Fruit fly (Drosophila melanogaster): ENCODE results near the gene yellow-h.

yellow-h gene

DNA sequence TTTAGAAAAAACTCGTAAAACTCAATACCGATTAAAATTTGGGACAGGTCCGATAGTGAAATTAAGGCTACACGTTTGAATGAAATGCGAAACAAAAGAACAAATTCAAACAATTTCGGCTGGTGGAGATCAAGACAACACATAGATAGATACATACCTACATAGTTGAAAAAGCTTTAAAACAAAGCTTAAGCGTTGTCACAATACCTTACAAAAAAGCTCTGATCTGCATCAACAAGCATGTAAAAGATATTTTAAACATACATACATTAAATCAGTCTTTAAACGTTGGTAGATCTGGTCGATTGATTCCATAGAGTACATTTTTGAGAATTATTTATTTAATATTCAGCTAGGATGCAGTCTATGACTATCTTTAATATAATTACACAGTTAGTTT is at the start of gene yellow-h, which contains the start of gene CG31999:
yellow-h (plus strand) TSS at position 275 of the 400 bp plus-strand sequence.
CG31999 (minus strand) TSS at position 101 of the 400 bp plus-strand sequence.
- TF ChIP-seq CG17801 (GFP tag; optimal IDR thresholded peaks at IDR 0.05; ENCODE audit: partially characterized antibody): no peak

DNA sequence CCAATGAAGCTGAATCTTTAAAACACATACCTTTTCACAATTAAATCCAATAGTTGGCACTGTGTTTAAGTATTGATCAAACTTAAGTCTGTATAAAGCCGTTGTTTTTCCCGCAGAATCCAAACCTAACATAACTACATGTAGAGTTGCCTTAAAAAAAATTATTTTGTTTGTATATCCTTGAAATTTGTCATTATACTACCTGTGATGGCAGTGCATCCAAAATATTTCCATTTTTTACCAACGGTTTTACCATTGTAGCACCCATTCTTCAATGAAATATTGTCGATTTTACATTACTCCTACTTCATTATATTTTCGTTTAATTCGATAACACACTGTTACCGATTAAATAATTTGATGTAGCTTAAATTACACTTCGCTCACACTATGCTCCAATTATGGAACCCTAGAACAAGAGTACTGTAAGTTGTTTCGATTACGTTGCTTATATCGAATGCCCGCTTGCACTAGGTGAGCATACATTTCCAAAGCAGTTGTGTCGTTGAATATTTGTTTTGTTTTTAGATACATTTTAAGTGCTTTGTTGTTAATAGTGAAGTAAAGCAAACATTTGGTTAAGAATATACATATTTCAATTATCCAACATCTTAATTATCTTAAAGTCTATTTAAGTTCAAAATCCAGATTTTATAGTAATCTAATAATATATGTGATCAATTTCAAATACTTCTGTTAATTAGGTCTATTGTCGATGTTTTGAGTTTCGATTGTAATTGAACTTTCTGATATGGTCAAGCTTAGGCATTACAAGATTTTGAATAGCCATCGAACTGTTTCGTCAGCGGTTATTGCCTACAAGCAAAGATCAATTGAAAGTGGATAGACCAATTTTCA is 48.4 kb upstream of the yellow-h start, which contains the start of gene Arl4:
Arl4 (minus strand) TSS at position 328 of the 858 bp plus-strand sequence.
- peak; percentile 3 for TF ChIP-seq CG17801 (GFP tag; optimal IDR thresholded peaks at IDR 0.05; ENCODE audit: partially characterized antibody)

DNA sequence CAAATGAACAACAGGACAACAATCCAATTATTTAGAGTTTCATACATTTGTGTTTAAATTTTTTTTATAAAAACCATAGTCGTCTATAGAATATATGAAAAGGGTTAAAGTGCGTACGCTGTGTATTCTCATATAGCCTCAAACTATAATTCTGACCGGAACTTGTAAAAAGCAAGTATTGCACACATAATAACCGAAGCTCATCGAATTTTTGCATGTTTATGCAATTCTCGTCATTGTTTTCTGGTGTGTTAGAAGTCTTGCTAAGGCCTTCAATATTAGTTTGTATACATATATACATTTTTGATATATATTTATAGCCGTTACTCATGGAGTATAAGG is 47.8 kb upstream of the yellow-h start:
- TF ChIP-seq CG17801 (GFP tag; optimal IDR thresholded peaks at IDR 0.05; ENCODE audit: partially characterized antibody): no peak

DNA sequence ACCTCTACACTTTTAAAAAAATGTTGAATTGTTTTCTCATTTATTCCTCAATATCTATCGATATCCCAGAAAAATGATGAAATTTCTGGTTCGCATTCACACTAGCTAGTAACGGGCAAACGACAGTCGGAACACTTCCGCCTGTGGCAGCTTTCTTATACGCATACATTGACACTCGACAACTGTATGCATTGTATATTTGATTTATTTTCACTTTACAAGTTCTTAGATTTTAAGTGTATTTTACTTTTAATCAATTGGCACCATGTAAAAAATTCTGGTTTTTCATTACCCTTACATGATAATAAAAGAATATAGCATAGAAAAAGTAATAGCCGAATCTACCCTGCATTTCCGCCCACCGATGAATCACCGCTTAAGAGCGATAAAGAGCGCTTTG is 46.9 kb upstream of the yellow-h start:
- TF ChIP-seq CG17801 (GFP tag; optimal IDR thresholded peaks at IDR 0.05; ENCODE audit: partially characterized antibody): no peak

DNA sequence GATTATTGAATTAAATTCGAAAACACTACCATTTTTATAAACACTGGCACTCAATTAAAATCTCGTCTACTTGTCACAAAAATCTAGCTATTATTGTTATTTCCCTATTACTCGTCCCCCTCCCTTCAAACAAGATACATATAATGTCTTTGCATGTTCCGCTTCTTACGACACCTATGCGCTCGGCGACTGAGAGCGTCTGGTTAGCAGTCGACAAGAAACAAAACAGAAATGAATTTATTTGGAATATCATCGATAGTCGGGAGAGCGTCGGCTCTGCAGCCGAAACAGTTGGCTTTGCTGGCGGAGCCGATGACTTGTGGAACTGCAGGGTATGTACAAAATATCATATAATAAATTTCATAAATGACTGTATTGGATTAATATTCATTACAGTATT is 46.1 kb upstream of the yellow-h start:
- TF ChIP-seq CG17801 (GFP tag; optimal IDR thresholded peaks at IDR 0.05; ENCODE audit: partially characterized antibody): no peak

DNA sequence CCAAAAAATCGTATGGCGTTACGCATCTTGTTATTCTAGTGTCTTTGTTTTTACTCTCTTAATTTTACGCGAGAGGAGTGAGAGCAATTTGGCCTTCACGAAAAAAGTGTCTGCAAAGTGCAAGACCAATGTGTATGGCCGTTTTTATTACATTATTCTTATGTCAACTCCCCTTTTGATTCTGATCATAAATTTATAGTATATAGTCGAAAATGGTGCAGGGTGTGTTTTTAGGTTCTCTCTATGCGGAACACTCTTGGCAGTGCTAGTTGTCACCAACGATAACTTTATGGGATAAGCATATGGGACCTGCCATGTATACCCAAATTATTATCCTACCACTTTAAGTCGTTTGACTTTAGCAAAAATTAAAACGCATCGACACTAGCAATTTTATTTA is 44.0 kb upstream of the yellow-h start:
- no peak for TF ChIP-seq CG17801 (GFP tag; optimal IDR thresholded peaks at IDR 0.05; ENCODE audit: partially characterized antibody)

DNA sequence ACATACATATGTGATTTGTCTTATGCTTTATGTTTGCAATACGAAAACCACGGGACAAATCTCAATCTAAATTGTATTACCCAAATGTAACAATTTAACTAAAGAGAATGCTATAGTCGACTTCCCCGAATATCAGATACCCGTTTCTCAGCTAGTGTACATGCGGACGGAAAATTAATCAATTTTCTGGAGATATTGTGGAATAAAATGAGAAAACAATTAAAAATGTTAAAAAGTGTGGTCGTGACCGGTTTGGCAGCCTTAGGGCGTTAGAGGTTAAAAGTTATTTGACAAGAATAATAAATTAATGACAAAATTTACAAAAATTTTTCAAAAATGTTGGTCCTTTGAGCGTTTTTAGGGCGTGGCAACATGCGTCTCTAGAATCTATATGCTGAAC is 35.2 kb upstream of the yellow-h start:
- no peak for TF ChIP-seq CG17801 (GFP tag; optimal IDR thresholded peaks at IDR 0.05; ENCODE audit: partially characterized antibody)

DNA sequence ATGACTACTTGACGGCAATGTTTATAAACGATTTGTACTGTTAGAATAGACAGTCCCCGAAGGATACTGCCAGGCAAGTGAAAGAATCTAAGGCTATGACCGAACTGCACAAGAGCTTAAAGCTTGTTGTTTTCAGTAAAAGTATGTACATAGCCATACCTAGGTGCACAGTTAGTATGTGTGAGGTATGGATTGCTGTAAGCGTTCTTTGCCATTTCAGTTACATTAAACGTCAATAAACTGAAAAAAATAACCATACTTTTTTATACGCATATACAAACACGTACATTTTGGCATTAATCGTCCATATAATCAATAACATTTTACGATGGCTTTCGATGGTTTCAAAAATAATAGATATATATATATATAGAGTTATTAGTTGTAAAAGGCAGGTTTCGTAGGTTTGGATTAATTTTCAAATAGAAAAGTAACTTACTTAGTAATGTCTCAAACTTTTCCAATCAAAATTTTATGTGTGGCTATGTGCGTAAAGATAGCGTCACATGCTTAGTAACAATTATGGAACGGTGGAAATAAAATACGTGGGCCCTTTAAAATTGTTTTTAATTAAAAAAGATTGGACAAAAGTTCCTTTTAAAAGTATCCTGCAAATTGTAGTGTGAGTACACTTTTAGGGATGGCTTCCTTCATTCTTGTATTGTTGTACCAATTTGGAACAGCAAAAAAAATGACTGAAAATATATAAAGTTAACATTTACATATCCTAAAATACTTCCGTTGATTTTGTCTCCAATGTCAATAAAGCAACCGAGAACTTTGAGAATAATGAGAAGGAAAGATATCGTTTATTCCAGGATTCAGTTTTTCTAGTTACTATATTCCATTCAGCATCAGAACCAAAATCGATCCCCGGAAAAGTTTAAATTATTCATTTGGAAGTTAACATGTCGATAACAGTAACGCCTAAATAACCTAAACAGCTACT is 34.1 kb upstream of the yellow-h start, which contains the start of gene Abcd1:
Abcd1 (minus strand) TSS at position 444 of the 949 bp plus-strand sequence.
- peak; percentile 47 for TF ChIP-seq CG17801 (GFP tag; optimal IDR thresholded peaks at IDR 0.05; ENCODE audit: partially characterized antibody)

DNA sequence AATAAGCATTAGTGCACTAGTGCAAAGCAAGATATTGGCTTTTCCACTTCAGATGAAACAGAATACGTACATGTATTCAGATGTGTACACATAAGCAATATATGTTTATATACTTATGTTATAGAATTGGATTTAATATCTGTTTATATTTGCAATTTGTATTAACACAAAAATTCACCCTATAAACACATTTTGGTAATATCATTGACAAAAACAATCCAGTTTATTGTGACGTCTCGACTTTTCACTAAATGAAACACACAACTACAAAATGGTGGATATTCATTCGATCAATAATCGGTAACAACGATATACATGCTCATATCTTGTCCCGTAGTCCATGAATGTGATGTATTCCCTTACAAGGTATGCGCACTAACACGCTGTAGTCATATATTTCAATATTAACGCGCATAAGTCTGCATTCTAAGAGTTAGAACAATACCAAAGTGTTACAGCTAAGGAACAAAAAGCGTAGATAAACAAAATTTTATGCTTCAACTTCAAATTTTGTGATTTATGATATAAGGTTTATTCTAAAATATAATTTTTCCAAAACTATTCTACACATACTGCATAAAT is 22.0 kb upstream of the yellow-h start, which contains the start of gene CG31998:
CG31998 (minus strand) TSS at position 275 of the 582 bp plus-strand sequence.
- peak; percentile 22 for TF ChIP-seq CG17801 (GFP tag; optimal IDR thresholded peaks at IDR 0.05; ENCODE audit: partially characterized antibody)

DNA sequence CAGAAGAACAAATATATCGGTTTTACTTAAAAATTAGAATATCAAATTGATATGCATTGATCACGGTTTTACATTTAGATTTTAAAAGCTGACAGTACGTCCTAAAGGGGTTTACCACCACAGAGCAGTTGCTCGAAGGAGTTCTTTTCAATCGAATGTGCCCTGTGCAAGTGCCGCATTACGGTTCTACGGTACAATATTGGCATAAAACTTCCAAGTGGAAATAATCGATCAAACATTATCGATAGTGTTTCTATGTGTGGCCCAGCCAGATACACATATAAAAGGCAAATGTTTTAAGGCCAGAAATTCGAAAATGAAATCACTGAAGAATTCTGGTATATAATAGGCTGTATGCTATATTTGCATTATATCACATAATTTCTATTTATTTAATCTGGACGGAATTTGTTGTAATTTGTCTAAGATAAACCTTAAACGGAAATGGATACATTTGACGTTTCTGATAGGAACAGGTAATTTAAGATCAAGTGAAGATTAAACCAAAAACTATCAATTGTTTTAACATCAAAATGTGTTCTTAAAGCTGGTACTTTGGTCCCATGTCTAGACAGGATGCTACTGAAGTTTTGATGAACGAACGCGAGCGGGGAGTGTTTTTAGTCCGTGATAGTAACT is 17.6 kb upstream of the yellow-h start, which contains the start of gene Crk:
Crk (plus strand) TSS at position 214 of the 639 bp plus-strand sequence.
- no peak for TF ChIP-seq CG17801 (GFP tag; optimal IDR thresholded peaks at IDR 0.05; ENCODE audit: partially characterized antibody)

DNA sequence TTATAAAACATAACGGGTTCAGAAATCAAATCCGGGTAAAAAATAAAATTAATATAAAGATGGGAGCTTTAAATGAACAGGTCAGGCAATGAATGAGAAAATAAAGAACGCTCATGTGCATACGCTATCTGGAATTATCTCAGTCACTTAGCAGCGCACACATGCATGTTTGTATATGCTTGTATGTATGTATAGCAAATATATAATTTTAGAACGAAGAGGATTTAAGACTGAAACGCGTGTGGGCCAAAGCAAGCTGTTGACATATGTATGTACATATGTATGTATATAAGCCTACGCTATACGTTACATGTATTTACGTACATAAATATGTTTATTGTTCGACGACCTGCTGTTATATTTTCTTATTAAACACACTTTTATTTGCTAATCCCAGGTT is 1.9 kb upstream of the yellow-h start:
- no peak for TF ChIP-seq CG17801 (GFP tag; optimal IDR thresholded peaks at IDR 0.05; ENCODE audit: partially characterized antibody)

DNA sequence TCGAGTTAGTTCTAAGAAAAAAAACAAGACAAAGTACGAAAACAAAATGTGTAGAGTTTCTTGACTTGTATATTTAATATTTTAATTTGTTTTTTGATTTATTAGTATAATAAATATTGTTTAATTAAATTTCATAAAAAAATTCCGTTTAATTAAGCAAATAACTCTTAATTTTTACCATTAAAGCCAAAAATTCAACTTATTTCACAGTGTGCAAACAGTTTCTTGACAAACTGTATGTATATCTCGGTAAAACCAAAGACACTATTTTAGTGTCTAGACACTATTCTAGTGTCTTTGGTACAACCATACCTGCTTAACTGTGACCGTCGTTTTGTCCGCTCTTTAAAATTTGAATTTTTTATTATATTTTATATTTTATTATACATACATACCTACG is 971 bp upstream of the yellow-h start:
- no peak for TF ChIP-seq CG17801 (GFP tag; optimal IDR thresholded peaks at IDR 0.05; ENCODE audit: partially characterized antibody)

DNA sequence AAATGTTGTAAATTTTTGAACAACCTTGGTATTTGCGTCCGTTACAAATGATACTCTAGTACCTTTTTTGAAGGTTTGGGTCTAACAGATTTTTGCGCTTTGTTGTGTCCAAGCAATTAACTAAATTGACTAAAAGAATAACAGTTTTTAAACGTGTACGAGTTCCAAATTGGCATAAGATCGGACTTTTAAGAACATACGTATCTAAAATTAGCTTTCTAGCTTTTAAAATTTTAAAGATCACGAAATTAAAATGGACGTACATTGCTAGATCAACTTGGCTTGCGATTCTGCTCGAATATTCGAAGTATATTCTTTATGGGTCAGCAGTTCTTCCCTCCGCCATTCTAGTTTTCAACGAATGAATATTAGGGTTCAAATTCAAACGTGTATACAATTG is 2.7 kb downstream of the yellow-h start, which contains the start of gene CG1674:
CG1674 (plus strand) TSS at position 301 of the 400 bp plus-strand sequence.
- TF ChIP-seq CG17801 (GFP tag; optimal IDR thresholded peaks at IDR 0.05; ENCODE audit: partially characterized antibody): no peak

DNA sequence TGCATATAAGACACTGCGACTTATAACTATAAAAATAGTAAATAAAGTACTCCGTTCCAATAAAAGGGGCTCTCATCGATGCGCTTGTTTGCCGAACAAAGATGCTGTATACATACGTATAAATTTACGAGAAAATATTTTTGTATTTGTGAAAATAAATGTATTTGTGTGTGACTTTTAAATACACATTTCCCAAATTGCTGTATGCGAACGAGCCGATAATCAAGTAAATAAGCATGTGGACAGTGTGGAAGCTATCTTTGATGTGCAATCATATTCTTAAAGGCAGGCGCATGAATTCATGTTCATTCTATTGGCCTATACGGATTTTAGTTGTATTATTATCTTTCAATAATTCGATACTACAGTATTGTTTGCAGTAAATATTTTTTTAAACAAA is 3.5 kb downstream of the yellow-h start:
- TF ChIP-seq CG17801 (GFP tag; optimal IDR thresholded peaks at IDR 0.05; ENCODE audit: partially characterized antibody): no peak
